Worm (Caenorhabditis elegans) whole organism, young adult: ENCODE results near the gene C53D6.8.

ENCODE experiments used
- F22D6.2 ChIP-seq: sonication (generic microtip); optimal IDR thresholded peaks from 2 replicates; lab custom pipeline; 2016; ENCODE audit warnings: mild to moderate bottlenecking, missing genetic modification characterization, missing compliant biosample characterization
- F52B5.7 ChIP-seq: sonication (generic microtip); optimal IDR thresholded peaks from 2 replicates; lab custom pipeline; 2016; ENCODE audit warnings: mild to moderate bottlenecking, missing genetic modification characterization, missing compliant biosample characterization
- Y53G8AR.9 ChIP-seq: fragments of 200-800 bp; sonication (Bioruptor generic); conservative IDR thresholded peaks from 2 replicates; pipeline ENCODE4 v1.3.6; 2022; ENCODE audit warnings: missing genetic modification reagents, missing genetic modification characterization, missing compliant biosample characterization
- ama-1 ChIP-seq, 3 experiments: fragments of 150-350 bp in 1 of 3; sonication (generic microtip) in 2 of 3; optimal IDR thresholded peaks; 2 replicates each; lab custom pipeline; 2014 to 2018; ENCODE audit warnings: missing biosample characterization in 2 of 3, missing genetic modification characterization in 2 of 3, missing genetic modification reagents in 2 of 3
- ets-4 ChIP-seq: fragments of 200-800 bp; sonication (Bioruptor generic); optimal IDR thresholded peaks from 2 replicates; lab custom pipeline; 2018; ENCODE audit warnings: mild to moderate bottlenecking, missing genetic modification characterization, missing compliant biosample characterization
- lag-1 ChIP-seq: fragments of 200-800 bp; sonication (Bioruptor generic); IDR thresholded peaks from 2 replicates; pipeline ENCODE4 v1.3.6; 2022; ENCODE audit warnings: missing genetic modification reagents, missing genetic modification characterization, missing compliant biosample characterization
- nfya-1 ChIP-seq: sonication (generic microtip); optimal IDR thresholded peaks from 2 replicates; lab custom pipeline; 2017; ENCODE audit warnings: antibody characterized with exemption, missing compliant biosample characterization, missing genetic modification characterization, borderline replicate concordance; ENCODE audit not compliant: insufficient read depth
- nfyb-1 ChIP-seq: fragments of 200-800 bp; sonication (Bioruptor generic); IDR thresholded peaks from 2 replicates; pipeline ENCODE4 v1.3.6; 2022; ENCODE audit warnings: missing genetic modification reagents, missing genetic modification characterization, missing compliant biosample characterization
- nhr-90 ChIP-seq: sonication (generic microtip); optimal IDR thresholded peaks from 2 replicates; lab custom pipeline; 2016; ENCODE audit warnings: missing genotype, mild to moderate bottlenecking, missing genetic modification characterization, missing compliant biosample characterization
- pha-4 ChIP-seq: fragments of 150-350 bp; sonication (generic microtip); optimal IDR thresholded peaks from 2 replicates; lab custom pipeline; 2014; ENCODE audit warnings: missing biosample characterization, missing genetic modification reagents, missing genetic modification characterization
- unc-62 ChIP-seq: fragments of 150-350 bp; optimal IDR thresholded peaks from 2 replicates; lab custom pipeline; 2014; ENCODE audit warnings: missing biosample characterization, missing genetic modification reagents, missing genetic modification characterization

DNA sequence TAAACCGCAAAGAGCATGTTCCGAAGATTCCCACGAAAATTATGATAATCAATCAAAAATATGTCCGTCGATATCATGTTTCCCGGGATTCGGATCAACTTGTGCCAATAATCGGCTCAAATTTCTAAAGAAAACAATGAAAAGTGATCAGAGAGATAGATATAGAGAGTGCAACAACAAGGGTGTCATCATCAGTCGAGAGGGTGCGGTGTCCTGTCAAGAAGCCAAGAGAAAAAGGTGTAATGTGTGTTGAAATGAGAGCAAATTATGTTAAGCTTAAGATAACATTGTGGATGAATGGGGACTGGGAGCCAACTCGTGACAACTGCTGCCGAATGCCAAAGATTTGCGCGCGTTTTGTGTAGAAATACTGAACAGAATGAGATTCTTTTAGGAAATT is 5.4 kb upstream of the C53D6.8 start:
- no peak for TF ChIP-seq ama-1 (optimal IDR thresholded peaks at IDR 0.05; lab: Kevin White, UChicago)
- no peak for TF ChIP-seq ama-1 (GFP tag; optimal IDR thresholded peaks at IDR 0.05; lab: Kevin White, UChicago)
- no peak for TF ChIP-seq pha-4 (tag; lab: Kevin White, UChicago)
- TF ChIP-seq ets-4 (GFP tag; lab: Kevin White, UChicago), result no peak
- no peak for TF ChIP-seq lag-1 (GFP tag; lab: Robert Waterston, UW)
- TF ChIP-seq F22D6.2 (tag; lab: Kevin White, UChicago), result no peak
- TF ChIP-seq F52B5.7, result no peak
- TF ChIP-seq nfya-1, result no peak
- no peak for TF ChIP-seq Y53G8AR.9
- no peak for TF ChIP-seq unc-62 (GFP tag; lab: Kevin White, UChicago)
- TF ChIP-seq nhr-90 (tag; lab: Kevin White, UChicago), result no peak
- no peak for TF ChIP-seq nfyb-1 (GFP tag; lab: Robert Waterston, UW)
